Fruit fly (Drosophila melanogaster) whole organism, prepupa: ENCODE data around the gene Art8.

Source experiments
- CG11294 ChIP-seq: fragments of 200-800 bp; sonication (Bioruptor generic); IDR thresholded peaks from 2 replicates; pipeline ENCODE4 v1.3.6; 2022; ENCODE audit warnings: missing biosample characterization, missing genetic modification characterization
- CG11762 ChIP-seq: fragments of 200-800 bp; sonication (Bioruptor generic); optimal IDR thresholded peaks from 3 replicates; lab custom pipeline; 2016; ENCODE audit warnings: missing biosample characterization, missing genetic modification characterization; ENCODE audit not compliant: insufficient read depth
- CG11902 ChIP-seq: fragments of 200-800 bp; sonication (Bioruptor generic); optimal IDR thresholded peaks from 3 replicates; lab custom pipeline; 2016; ENCODE audit warnings: missing biosample characterization, missing genetic modification characterization
- CG1621 ChIP-seq: fragments of 200-800 bp; sonication (Bioruptor generic); optimal IDR thresholded peaks from 3 replicates; lab custom pipeline; 2018; ENCODE audit warnings: missing biosample characterization, mild to moderate bottlenecking, missing genetic modification characterization
- CG16779 ChIP-seq: fragments of 200-800 bp; sonication (Bioruptor generic); optimal IDR thresholded peaks from 3 replicates; lab custom pipeline; 2017; ENCODE audit warnings: missing biosample characterization, mild to moderate bottlenecking, missing genetic modification characterization
- CG6276 ChIP-seq: fragments of 200-800 bp; sonication (Bioruptor generic); optimal IDR thresholded peaks from 2 replicates; lab custom pipeline; 2017; ENCODE audit warnings: missing biosample characterization, mild to moderate bottlenecking, missing genetic modification characterization
- CG6792 ChIP-seq: fragments of 200-800 bp; sonication (Bioruptor generic); optimal IDR thresholded peaks from 3 replicates; lab custom pipeline; 2016; ENCODE audit warnings: missing biosample characterization, missing genetic modification characterization
- CG6854 ChIP-seq: fragments of 200-800 bp; sonication (Bioruptor generic); optimal IDR thresholded peaks from 2 replicates; lab custom pipeline; 2017; ENCODE audit warnings: missing biosample characterization, mild to moderate bottlenecking, missing genetic modification characterization
- CG8319 ChIP-seq: fragments of 200-800 bp; sonication (Bioruptor generic); optimal IDR thresholded peaks from 3 replicates; lab custom pipeline; 2016; ENCODE audit warnings: missing biosample characterization, missing genetic modification characterization
- CG9139 ChIP-seq: fragments of 200-800 bp; sonication (Bioruptor generic); optimal IDR thresholded peaks from 3 replicates; lab custom pipeline; 2017; ENCODE audit warnings: missing biosample characterization, mild to moderate bottlenecking, missing genetic modification characterization
- Eip75B ChIP-seq: fragments of 200-800 bp; sonication (Bioruptor generic); optimal IDR thresholded peaks from 3 replicates; lab custom pipeline; 2016; ENCODE audit warnings: missing biosample characterization, missing genetic modification characterization
- Eip78C ChIP-seq: fragments of 200-800 bp; sonication (Bioruptor generic); peaks from one replicate; lab custom pipeline; 2016; ENCODE audit warnings: missing biosample characterization, missing genetic modification characterization
- Ets21C ChIP-seq: fragments of 200-800 bp; sonication (Bioruptor generic); optimal IDR thresholded peaks from 3 replicates; lab custom pipeline; 2016; ENCODE audit warnings: missing biosample characterization, missing genetic modification characterization
- Ets96B ChIP-seq: fragments of 200-800 bp; optimal IDR thresholded peaks from 2 replicates; lab custom pipeline; 2019; ENCODE audit warnings: missing biosample characterization, mild to moderate bottlenecking, missing genetic modification characterization, moderate library complexity
- Gug ChIP-seq: fragments of 200-800 bp; sonication (Bioruptor generic); IDR thresholded peaks from 2 replicates; pipeline ENCODE4 v1.3.6; 2022; ENCODE audit warnings: missing biosample characterization, missing genetic modification characterization
- Hr38 ChIP-seq: sonication (Bioruptor generic); optimal IDR thresholded peaks from 2 replicates; lab custom pipeline; 2016; ENCODE audit warnings: missing biosample characterization, missing genetic modification characterization
- Hr4 ChIP-seq: fragments of 200-800 bp; sonication (Bioruptor generic); optimal IDR thresholded peaks from 3 replicates; lab custom pipeline; 2016; ENCODE audit warnings: missing biosample characterization, missing genetic modification characterization
- Met ChIP-seq: fragments of 200-800 bp; sonication (Bioruptor generic); optimal IDR thresholded peaks from 3 replicates; lab custom pipeline; 2016; ENCODE audit warnings: missing biosample characterization, missing genetic modification characterization
- OdsH ChIP-seq: fragments of 200-800 bp; sonication (Bioruptor generic); optimal IDR thresholded peaks from 3 replicates; lab custom pipeline; 2016; ENCODE audit warnings: missing biosample characterization, missing genetic modification characterization
- Smox ChIP-seq: fragments of 200-800 bp; sonication (Bioruptor generic); optimal IDR thresholded peaks from 3 replicates; lab custom pipeline; 2016; ENCODE audit warnings: missing biosample characterization, missing genetic modification characterization
- Sox14 ChIP-seq: fragments of 200-800 bp; sonication (Bioruptor generic); optimal IDR thresholded peaks from 3 replicates; lab custom pipeline; 2016; ENCODE audit warnings: missing biosample characterization, missing genetic modification characterization
- acj6 ChIP-seq: fragments of 200-800 bp; sonication (Bioruptor generic); optimal IDR thresholded peaks from 3 replicates; lab custom pipeline; 2016; ENCODE audit warnings: missing biosample characterization, missing genetic modification characterization
- dac ChIP-seq: fragments of 200-800 bp; sonication (Bioruptor generic); optimal IDR thresholded peaks from 2 replicates; lab custom pipeline; 2017; ENCODE audit warnings: missing biosample characterization, mild to moderate bottlenecking, missing genetic modification characterization
- dsx ChIP-seq: fragments of 200-800 bp; optimal IDR thresholded peaks from 3 replicates; lab custom pipeline; 2019; ENCODE audit warnings: missing biosample characterization, mild to moderate bottlenecking, missing genetic modification characterization, moderate library complexity; ENCODE audit not compliant: poor library complexity, severe bottlenecking
- eg ChIP-seq: fragments of 200-800 bp; sonication (Bioruptor generic); IDR thresholded peaks from 3 replicates; pipeline ENCODE4 v1.3.6; 2022; ENCODE audit warnings: missing biosample characterization, missing genetic modification characterization
- esn ChIP-seq: fragments of 200-800 bp; sonication (Bioruptor generic); optimal IDR thresholded peaks from 2 replicates; lab custom pipeline; 2016; ENCODE audit warnings: missing biosample characterization, mild to moderate bottlenecking, missing genetic modification characterization, moderate library complexity
- net ChIP-seq: fragments of 200-800 bp; sonication (Bioruptor generic); optimal IDR thresholded peaks from 3 replicates; lab custom pipeline; 2016; ENCODE audit warnings: missing biosample characterization, missing genetic modification characterization
- pdm3 ChIP-seq: fragments of 200-800 bp; sonication (Bioruptor generic); optimal IDR thresholded peaks from 3 replicates; lab custom pipeline; 2016; ENCODE audit warnings: missing biosample characterization, missing genetic modification characterization
- salr ChIP-seq, 2 experiments: fragments of 200-800 bp; sonication (Bioruptor generic); optimal IDR thresholded peaks; 3 replicates each; lab custom pipeline; 2016 to 2018; ENCODE audit warnings: missing biosample characterization in 2 of 2, missing genetic modification characterization in 2 of 2, mild to moderate bottlenecking in 1 of 2
- svp ChIP-seq: fragments of 200-800 bp; sonication (Bioruptor generic); peaks from one replicate; lab custom pipeline; 2016; ENCODE audit warnings: missing biosample characterization, missing genetic modification characterization
- vri ChIP-seq: fragments of 200-800 bp; sonication (Bioruptor generic); optimal IDR thresholded peaks from 3 replicates; lab custom pipeline; 2016; ENCODE audit warnings: missing biosample characterization, mild to moderate bottlenecking, missing genetic modification characterization

Art8 gene

DNA sequence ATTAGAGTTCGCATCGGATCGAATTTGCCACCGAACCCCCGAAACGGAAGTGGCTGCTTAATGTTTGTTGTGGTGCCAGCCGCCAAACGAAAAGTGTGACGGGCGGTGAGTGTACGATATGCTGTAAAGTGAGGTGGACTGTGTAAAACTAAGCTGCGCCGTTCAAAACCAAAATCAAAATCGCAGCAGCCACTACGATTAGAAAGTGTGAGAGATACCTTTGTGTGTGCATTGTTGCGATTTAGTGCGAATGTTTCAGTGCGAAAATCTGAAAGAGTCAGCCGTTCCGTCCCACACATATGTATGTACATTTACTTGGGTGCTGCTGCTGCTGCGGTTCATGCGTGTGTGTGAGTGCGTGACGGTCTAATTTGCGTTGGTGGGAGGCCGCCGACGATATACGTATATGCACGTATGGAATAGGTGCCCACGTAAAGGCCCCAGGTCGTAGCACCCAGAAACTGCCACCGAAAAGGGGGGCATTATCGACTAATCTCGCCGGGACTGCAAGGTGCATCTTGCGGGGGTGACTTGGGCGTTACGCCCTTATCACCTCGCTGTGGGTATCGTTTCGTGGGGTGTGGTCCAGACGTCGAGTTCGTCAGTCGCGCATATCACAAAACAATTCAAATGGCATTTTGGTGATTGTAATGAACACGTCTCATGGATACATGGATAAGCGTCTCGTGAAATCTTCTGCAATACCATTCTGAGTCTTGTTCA lies 33.9 kb downstream of the Art8 start:
- TF ChIP-seq esn (GFP tag; lab: Kevin White, UChicago) (peak; percentile 16), CG8319 (GFP tag; lab: Kevin White, UChicago) (no peak), CG6854 (GFP tag; lab: Kevin White, UChicago) (peak; percentile 55), Eip78C (GFP tag; lab: Kevin White, UChicago) (peak; percentile 34), Gug (no peak), CG11762 (GFP tag; lab: Kevin White, UChicago) (no peak)

DNA sequence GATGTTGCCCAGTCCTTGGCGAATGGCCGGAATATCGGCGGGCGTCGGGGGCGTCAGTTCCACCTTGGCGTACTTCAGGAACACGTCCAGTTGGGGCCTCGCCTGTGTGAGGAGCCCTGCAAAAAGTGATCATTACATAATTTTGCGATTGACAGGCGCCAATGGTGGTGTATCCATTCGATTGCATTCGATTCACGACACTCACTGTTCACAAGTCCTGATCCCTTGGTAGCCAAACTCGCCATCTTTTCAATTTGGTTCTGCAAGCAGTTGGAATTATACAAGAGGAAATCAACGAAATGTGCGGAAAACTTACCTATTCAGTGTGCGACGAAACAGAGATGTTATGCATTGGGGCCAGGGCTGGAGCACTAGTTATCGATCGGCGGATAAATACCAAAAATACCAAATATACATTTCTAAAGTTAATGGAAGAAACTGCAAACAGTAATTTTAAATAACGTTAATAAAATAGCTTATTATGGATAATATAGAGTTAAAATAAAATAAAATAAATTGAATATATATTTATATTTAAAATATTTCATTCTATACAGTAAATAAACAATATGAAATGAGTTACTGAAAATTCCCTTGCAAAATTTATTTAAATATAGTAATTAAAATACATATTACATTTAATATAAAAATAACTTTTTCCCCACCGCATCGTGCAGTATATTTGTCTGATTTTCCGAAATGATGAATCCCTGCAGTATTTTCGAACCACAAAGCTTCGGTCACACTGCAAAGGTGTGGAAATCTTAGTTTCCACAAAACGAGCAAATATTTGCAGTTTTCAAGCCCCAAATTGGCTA lies 34.6 kb downstream of the Art8 start, which contains the start of the genes ATPsynG and SCAR:
TSS of gene ATPsynG (minus strand) at position 354 of the 818 bp plus-strand sequence.
TSS of gene SCAR (plus strand) at position 727 of the 818 bp plus-strand sequence.
- no peak for TF ChIP-seq dac (GFP tag; lab: Kevin White, UChicago)
- TF ChIP-seq CG6792 (GFP tag; lab: Kevin White, UChicago) = no peak
- peak; percentile 34 for TF ChIP-seq Eip78C (GFP tag; lab: Kevin White, UChicago)
- TF ChIP-seq vri (GFP tag; lab: Kevin White, UChicago) = peak; percentile 78
- TF ChIP-seq Hr4 (GFP tag; lab: Kevin White, UChicago) = no peak
- TF ChIP-seq acj6 (GFP tag; lab: Kevin White, UChicago) = no peak
- TF ChIP-seq Eip75B (GFP tag; lab: Kevin White, UChicago) = no peak
- TF ChIP-seq Met = no peak
- TF ChIP-seq, all 60 proteins: peak for 2

DNA sequence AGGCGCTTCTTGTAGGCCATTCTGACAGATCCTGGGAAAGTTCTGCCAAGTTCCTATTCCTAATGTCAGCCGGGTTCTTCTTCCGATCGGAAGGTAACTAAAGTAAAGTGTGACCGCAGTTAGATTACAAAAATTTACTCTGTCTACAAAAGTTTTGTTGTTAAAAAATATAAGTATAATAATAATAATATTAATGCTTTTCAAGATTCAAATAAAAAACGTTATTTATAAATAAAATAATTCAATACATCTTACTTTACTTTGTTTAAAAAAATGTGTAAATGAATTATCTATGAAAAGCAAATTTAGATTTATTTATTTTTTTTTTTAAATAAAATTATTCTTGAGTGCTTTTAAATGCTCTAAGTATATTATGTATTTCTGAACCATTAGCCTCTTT lies 35.7 kb downstream of the Art8 start, which contains the start of gene abo:
TSS of gene abo (minus strand) at position 101 of the 400 bp plus-strand sequence.
- TF ChIP-seq Sox14 = no peak
- no peak for TF ChIP-seq salr (GFP tag; optimal IDR thresholded peaks at IDR 0.05; lab: Kevin White, UChicago)
- no peak for TF ChIP-seq dsx (GFP tag; lab: Kevin White, UChicago)
- TF ChIP-seq acj6 (GFP tag; lab: Kevin White, UChicago) = no peak
- no peak for TF ChIP-seq eg
- TF ChIP-seq net (GFP tag; lab: Kevin White, UChicago) = no peak
- TF ChIP-seq CG11902 (GFP tag; lab: Kevin White, UChicago) = no peak
- TF ChIP-seq CG11762 (GFP tag; lab: Kevin White, UChicago) = no peak
- no peak for TF ChIP-seq pdm3 (GFP tag; lab: Kevin White, UChicago)
- no peak for TF ChIP-seq Hr4 (GFP tag; lab: Kevin White, UChicago)
- TF ChIP-seq CG9139 (GFP tag; lab: Kevin White, UChicago) = no peak

DNA sequence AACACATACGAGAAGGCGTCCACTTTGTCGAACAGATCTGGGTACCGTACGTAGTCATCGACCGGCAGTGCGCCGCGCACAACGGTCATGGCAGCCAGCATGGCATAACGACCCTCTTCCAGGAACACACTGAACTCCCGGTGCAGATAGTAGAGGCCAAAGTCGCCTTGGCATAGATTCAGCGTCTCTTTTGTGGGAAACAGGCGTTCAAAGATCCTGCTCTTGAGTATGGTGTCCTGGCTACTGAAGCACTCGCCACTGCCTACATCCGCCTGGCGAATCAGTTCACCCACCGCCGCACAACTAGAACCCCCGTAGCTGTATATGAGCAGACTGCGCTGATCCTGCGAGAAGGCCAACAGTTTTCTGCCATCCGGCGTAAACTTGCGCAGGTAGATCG lies 36.2 kb downstream of the Art8 start:
- TF ChIP-seq Smox (no peak), CG11762 (GFP tag; lab: Kevin White, UChicago) (no peak), Ets96B (tag; lab: Kevin White, UChicago) (no peak), Hr38 (GFP tag; lab: Kevin White, UChicago) (no peak), Hr4 (GFP tag; lab: Kevin White, UChicago) (no peak), CG1621 (tag; lab: Kevin White, UChicago) (no peak), CG11294 (GFP tag; lab: Robert Waterston, UW) (no peak), CG16779 (tag; lab: Kevin White, UChicago) (no peak), net (GFP tag; lab: Kevin White, UChicago) (no peak), OdsH (GFP tag; lab: Kevin White, UChicago) (no peak), Ets21C (GFP tag; lab: Kevin White, UChicago) (no peak), svp (GFP tag; lab: Kevin White, UChicago) (no peak), CG9139 (GFP tag; lab: Kevin White, UChicago) (no peak), CG6276 (GFP tag; lab: Kevin White, UChicago) (no peak)
